Worm (Caenorhabditis elegans) whole organism, dauer: Measurements from ENCODE around the gene C34E7.3.

Experiments
- unc-62 ChIP-seq: sonication (generic microtip); optimal IDR thresholded peaks from 2 replicates; lab custom pipeline; 2017; ENCODE audit warnings: missing biosample characterization, missing genetic modification reagents, missing genetic modification characterization

C34E7.3 gene

ce11 chrX:12916418-12916817 lies 13.6 kb upstream of the C34E7.3 start:
- TF ChIP-seq unc-62 (GFP tag; lab: Kevin White, UChicago), result no peak

ce11 chrX:12918454-12918853 lies 11.6 kb upstream of the C34E7.3 start:
- no peak for TF ChIP-seq unc-62 (GFP tag; lab: Kevin White, UChicago)

ce11 chrX:12926998-12927397 lies 3.1 kb upstream of the C34E7.3 start:
- no peak for TF ChIP-seq unc-62 (GFP tag; lab: Kevin White, UChicago)

- no peak for TF ChIP-seq unc-62 (GFP tag; lab: Kevin White, UChicago)
These were observed 1.3 kb upstream of the C34E7.3 start for ce11 chrX:12928753-12929152.

- no peak for TF ChIP-seq unc-62 (GFP tag; lab: Kevin White, UChicago)
These were observed 4.7 kb downstream of the C34E7.3 start, which contains the start of gene gmap-1 for ce11 chrX:12934768-12935167. gmap-1 (minus strand) TSS chrX:12934978.

- no peak for TF ChIP-seq unc-62 (GFP tag; lab: Kevin White, UChicago)
These were observed 5.6 kb downstream of the C34E7.3 start for ce11 chrX:12935694-12936093.

ce11 chrX:12937521-12937920 lies 7.5 kb downstream of the C34E7.3 start:
- no peak for TF ChIP-seq unc-62 (GFP tag; lab: Kevin White, UChicago)

ce11 chrX:12940811-12941210 lies 10.8 kb downstream of the C34E7.3 start, which contains the start of gene gmap-3:
gmap-3 (minus strand) TSS chrX:12940958.
- no peak for TF ChIP-seq unc-62 (GFP tag; lab: Kevin White, UChicago)

- no peak for TF ChIP-seq unc-62 (GFP tag; lab: Kevin White, UChicago)
These were observed 12.2 kb downstream of the C34E7.3 start for ce11 chrX:12942296-12942695.

ce11 chrX:12943166-12943565 lies 13.1 kb downstream of the C34E7.3 start, which contains the start of gene gmap-2:
gmap-2 (minus strand) TSS chrX:12943266.
- no peak for TF ChIP-seq unc-62 (GFP tag; lab: Kevin White, UChicago)

ce11 chrX:12944661-12945060 lies 14.6 kb downstream of the C34E7.3 start:
- no peak for TF ChIP-seq unc-62 (GFP tag; lab: Kevin White, UChicago)

ce11 chrX:12946533-12946932 lies 16.5 kb downstream of the C34E7.3 start, which contains the start of gene C05E7.3:
C05E7.3 (minus strand) TSS chrX:12946633.
- no peak for TF ChIP-seq unc-62 (GFP tag; lab: Kevin White, UChicago)

ce11 chrX:12951175-12951574 lies 21.1 kb downstream of the C34E7.3 start:
- no peak for TF ChIP-seq unc-62 (GFP tag; lab: Kevin White, UChicago)

- no peak for TF ChIP-seq unc-62 (GFP tag; lab: Kevin White, UChicago)
These were observed 28.8 kb downstream of the C34E7.3 start for ce11 chrX:12958897-12959296.

ce11 chrX:12965163-12965562 lies 35.1 kb downstream of the C34E7.3 start, which contains the start of gene frpr-2:
frpr-2 (plus strand) TSS chrX:12965463.
- no peak for TF ChIP-seq unc-62 (GFP tag; lab: Kevin White, UChicago)

- no peak for TF ChIP-seq unc-62 (GFP tag; lab: Kevin White, UChicago)
These were observed 45.6 kb downstream of the C34E7.3 start, which contains the start of gene ppk-3 for ce11 chrX:12975595-12976089. ppk-3 (minus strand) TSS chrX:12975645.

- TF ChIP-seq unc-62 (GFP tag; lab: Kevin White, UChicago), result no peak
These were observed 46.7 kb downstream of the C34E7.3 start, which contains the start of the genes F11C1.4 and F11C1.10 for ce11 chrX:12976774-12977173. F11C1.4 (plus strand) TSS chrX:12977074. F11C1.10 (plus strand) TSS chrX:12977082.
